Worm (Caenorhabditis elegans) whole organism, L4 larva: ENCODE results near the gene T11G6.4.

Experiments
- R02D3.7 ChIP-seq: fragments of 150-350 bp; sonication (generic microtip); optimal IDR thresholded peaks from 3 replicates; lab custom pipeline; 2014; ENCODE audit warnings: missing biosample characterization, missing genetic modification characterization
- ceh-82 ChIP-seq: sonication (generic microtip); optimal IDR thresholded peaks from 2 replicates; lab custom pipeline; 2017; ENCODE audit warnings: missing biosample characterization, missing genetic modification characterization
- egl-27 ChIP-seq: sonication (generic microtip); optimal IDR thresholded peaks from 3 replicates; lab custom pipeline; 2017; ENCODE audit warnings: missing biosample characterization, missing genetic modification reagents, missing genetic modification characterization
- lin-39 ChIP-seq: fragments of 150-350 bp; optimal IDR thresholded peaks from 2 replicates; lab custom pipeline; 2014; ENCODE audit warnings: missing biosample characterization, missing genetic modification reagents, missing genetic modification characterization
- lir-3 ChIP-seq: sonication (generic microtip); optimal IDR thresholded peaks from 2 replicates; lab custom pipeline; 2016; ENCODE audit warnings: mild to moderate bottlenecking, missing genetic modification characterization, missing compliant biosample characterization

- TF ChIP-seq lir-3: no peak
- TF ChIP-seq egl-27 (tag; lab: Kevin White, UChicago): no peak
- no peak for TF ChIP-seq lin-39 (tag; lab: Kevin White, UChicago)
- no peak for TF ChIP-seq ceh-82 (tag; lab: Kevin White, UChicago)
- no peak for TF ChIP-seq R02D3.7
Observed at ce11 chrIV:10880264-10880663, 28.5 kb upstream of the T11G6.4 start, which contains the start of gene fipr-15.
